Worm (Caenorhabditis elegans): Measurements from ENCODE around the gene ZK1320.13.

- TF ChIP-seq php-3 (GFP tag; IDR thresholded peaks at IDR 0.05) (no peak), ceh-82 (tag; optimal IDR thresholded peaks at IDR 0.05) (no peak), lir-3 (tag; optimal IDR thresholded peaks at IDR 0.05) (no peak), lin-39 (tag; optimal IDR thresholded peaks at IDR 0.05) (no peak), R02D3.7 (tag; optimal IDR thresholded peaks at IDR 0.05) (no peak), ama-1 (optimal IDR thresholded peaks at IDR 0.05) (no peak), lin-15B (tag; optimal IDR thresholded peaks at IDR 0.05) (no peak), skn-1 (tag; optimal IDR thresholded peaks at IDR 0.05) (no peak), egl-27 (tag; optimal IDR thresholded peaks at IDR 0.05) (no peak), vab-7 (GFP tag; IDR thresholded peaks at IDR 0.05) (no peak), ZK546.5 (tag; optimal IDR thresholded peaks at IDR 0.05) (no peak)
These were observed 9.3 kb upstream of the ZK1320.13 start, which contains the start of gene ZK1320.7 for ce11 chrII:9671308-9671707.
